Worm (Caenorhabditis elegans): Measurements from ENCODE around the gene srb-6.

ce11 chrII:10170837-10171318 lies 23.8 kb upstream of the srb-6 start, which contains the start of gene gpd-4:
- no peak for TF ChIP-seq sox-4 (tag; optimal IDR thresholded peaks at IDR 0.05)
- TF ChIP-seq dmd-4 (tag; optimal IDR thresholded peaks at IDR 0.05; ENCODE audit: borderline replicate concordance) = no peak
- TF ChIP-seq ama-1 (optimal IDR thresholded peaks at IDR 0.05) = no peak
- no peak for TF ChIP-seq pqm-1 (tag; optimal IDR thresholded peaks at IDR 0.05)
- no peak for TF ChIP-seq nhr-11 (tag; optimal IDR thresholded peaks at IDR 0.05)
- no peak for TF ChIP-seq pha-4 (tag; optimal IDR thresholded peaks at IDR 0.05)
- no peak for TF ChIP-seq hlh-30 (tag; optimal IDR thresholded peaks at IDR 0.05; ENCODE audit: insufficient read depth)
